Worm (Caenorhabditis elegans): ENCODE results near the gene clec-210.

clec-210 gene

DNA sequence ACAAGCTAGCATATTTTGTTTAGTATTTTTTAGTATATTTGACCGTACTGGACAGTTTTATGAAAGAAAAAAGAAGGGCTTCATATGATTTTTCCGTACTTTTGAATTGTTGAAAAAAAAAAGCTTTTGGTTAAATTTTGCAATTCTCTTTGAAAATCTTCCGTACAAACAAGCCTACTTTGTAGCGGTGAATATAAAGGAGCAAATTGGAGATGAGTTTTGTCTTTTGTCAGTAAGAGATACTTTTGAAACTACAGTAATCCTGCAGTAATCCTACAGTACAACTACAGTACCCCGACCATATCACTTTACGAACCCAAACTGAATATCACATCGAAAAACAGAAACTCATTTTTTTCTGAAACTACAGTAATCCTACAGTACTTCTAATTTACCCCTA lies 4.2 kb downstream of the clec-210 start:
- TF ChIP-seq lin-32 (GFP tag; optimal IDR thresholded peaks at IDR 0.05) (no peak), sptf-1 (tag; optimal IDR thresholded peaks at IDR 0.05) (no peak), tbx-8 (GFP tag; optimal IDR thresholded peaks at IDR 0.05) (no peak), ceh-39 (tag; optimal IDR thresholded peaks at IDR 0.05) (no peak), flh-1 (GFP tag; optimal IDR thresholded peaks at IDR 0.05) (no peak), drap-1 (GFP tag; optimal IDR thresholded peaks at IDR 0.05) (no peak), ceh-83 (GFP tag; optimal IDR thresholded peaks at IDR 0.05) (no peak), pha-4 (tag; optimal IDR thresholded peaks at IDR 0.05) (no peak), elt-1 (tag; optimal IDR thresholded peaks at IDR 0.05; ENCODE audit: borderline replicate concordance, insufficient read depth) (no peak), lin-13 (tag; optimal IDR thresholded peaks at IDR 0.05) (no peak), ham-2 (GFP tag; optimal IDR thresholded peaks at IDR 0.05) (no peak), snpc-4 (tag; optimal IDR thresholded peaks at IDR 0.05) (no peak), bed-3 (GFP tag; optimal IDR thresholded peaks at IDR 0.05) (no peak), unc-62 (GFP tag; optimal IDR thresholded peaks at IDR 0.05) (no peak), nhr-237 (tag; optimal IDR thresholded peaks at IDR 0.05) (no peak), nhr-2 (tag; optimal IDR thresholded peaks at IDR 0.05) (no peak), ceh-43 (GFP tag; optimal IDR thresholded peaks at IDR 0.05) (no peak), unc-39 (tag; optimal IDR thresholded peaks at IDR 0.05) (no peak)

DNA sequence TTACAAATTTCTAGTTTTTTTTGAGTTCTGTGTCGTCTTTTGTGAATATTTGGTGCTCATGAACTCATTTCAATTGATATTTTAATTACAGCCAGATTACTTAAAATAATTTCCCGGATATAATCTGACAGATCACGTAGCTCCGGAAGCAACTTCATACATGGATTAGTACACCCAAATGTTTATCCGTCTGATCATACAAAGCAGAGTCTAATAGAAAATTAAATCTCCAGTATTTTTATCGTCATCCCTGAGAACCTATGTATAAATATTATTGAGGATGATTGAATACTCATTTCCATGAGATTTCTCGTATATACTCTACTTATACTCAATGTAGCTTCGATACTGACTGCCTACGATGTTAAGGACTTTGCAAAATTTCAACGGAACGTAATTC lies 6.7 kb downstream of the clec-210 start, which contains the start of gene Y73C8C.12:
TSS of gene Y73C8C.12 (plus strand) at position 301 of the 400 bp plus-strand sequence.
- no peak for TF ChIP-seq blmp-1 (tag; optimal IDR thresholded peaks at IDR 0.05)
- no peak for TF ChIP-seq nhr-76 (tag; optimal IDR thresholded peaks at IDR 0.05)
- no peak for TF ChIP-seq nhr-12 (tag; optimal IDR thresholded peaks at IDR 0.05)
- no peak for TF ChIP-seq sem-2 (GFP tag; optimal IDR thresholded peaks at IDR 0.05)
- TF ChIP-seq hlh-1 (tag; optimal IDR thresholded peaks at IDR 0.05) = no peak
- TF ChIP-seq nhr-28 (tag; optimal IDR thresholded peaks at IDR 0.05) = no peak
- TF ChIP-seq nhr-2 (tag; optimal IDR thresholded peaks at IDR 0.05) = no peak
- no peak for TF ChIP-seq zip-8 (tag; optimal IDR thresholded peaks at IDR 0.05)
- TF ChIP-seq ceh-83 (GFP tag; optimal IDR thresholded peaks at IDR 0.05) = no peak
- TF ChIP-seq nhr-237 (tag; optimal IDR thresholded peaks at IDR 0.05) = no peak
- TF ChIP-seq ztf-11 (tag; optimal IDR thresholded peaks at IDR 0.05) = no peak
- no peak for TF ChIP-seq mab-5 (tag; optimal IDR thresholded peaks at IDR 0.05)
- no peak for TF ChIP-seq pha-4 (tag; optimal IDR thresholded peaks at IDR 0.05)
- TF ChIP-seq M03D4.4 (tag; optimal IDR thresholded peaks at IDR 0.05) = no peak
- no peak for TF ChIP-seq mls-2 (tag; optimal IDR thresholded peaks at IDR 0.05)
- no peak for TF ChIP-seq bed-3 (GFP tag; optimal IDR thresholded peaks at IDR 0.05)
- no peak for TF ChIP-seq cnd-1 (tag; optimal IDR thresholded peaks at IDR 0.05)
- TF ChIP-seq lin-13 (tag; optimal IDR thresholded peaks at IDR 0.05) = no peak
- TF ChIP-seq sptf-1 (tag; optimal IDR thresholded peaks at IDR 0.05) = no peak

DNA sequence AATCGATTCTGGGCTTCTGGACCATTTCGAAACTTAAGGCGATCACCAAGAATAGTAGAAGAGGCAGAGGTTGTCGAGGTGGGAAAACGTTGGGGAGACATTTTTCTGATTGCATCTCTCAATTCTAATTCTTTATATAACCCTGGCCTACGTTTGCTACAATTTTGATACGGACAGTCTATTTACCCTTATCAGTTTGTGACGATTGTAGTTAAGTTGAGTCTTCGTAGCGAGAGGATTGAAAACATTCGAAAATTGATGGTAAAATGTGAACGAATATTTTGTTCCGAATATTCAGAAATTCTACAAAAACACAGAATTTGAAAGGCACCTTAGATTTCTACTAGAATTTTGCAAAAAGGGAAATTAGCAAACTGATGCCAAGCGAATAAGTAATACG lies 9.5 kb downstream of the clec-210 start, which contains the start of gene Y73C8C.10:
TSS of gene Y73C8C.10 (minus strand) at position 101 of the 400 bp plus-strand sequence.
- TF ChIP-seq mep-1 (tag; optimal IDR thresholded peaks at IDR 0.05) (no peak), nhr-76 (tag; optimal IDR thresholded peaks at IDR 0.05) (no peak), bed-3 (GFP tag; optimal IDR thresholded peaks at IDR 0.05) (no peak), lsy-2 (tag; optimal IDR thresholded peaks at IDR 0.05) (no peak), ces-1 (GFP tag; optimal IDR thresholded peaks at IDR 0.05) (no peak), nhr-12 (tag; optimal IDR thresholded peaks at IDR 0.05) (no peak), hlh-1 (tag; optimal IDR thresholded peaks at IDR 0.05) (no peak), drap-1 (GFP tag; optimal IDR thresholded peaks at IDR 0.05) (no peak), tbx-8 (GFP tag; optimal IDR thresholded peaks at IDR 0.05) (no peak), ztf-11 (tag; optimal IDR thresholded peaks at IDR 0.05) (no peak), snpc-4 (tag; optimal IDR thresholded peaks at IDR 0.05) (no peak), nhr-237 (tag; optimal IDR thresholded peaks at IDR 0.05) (no peak), ceh-39 (tag; optimal IDR thresholded peaks at IDR 0.05) (no peak), elt-1 (tag; optimal IDR thresholded peaks at IDR 0.05; ENCODE audit: borderline replicate concordance, insufficient read depth) (no peak)

DNA sequence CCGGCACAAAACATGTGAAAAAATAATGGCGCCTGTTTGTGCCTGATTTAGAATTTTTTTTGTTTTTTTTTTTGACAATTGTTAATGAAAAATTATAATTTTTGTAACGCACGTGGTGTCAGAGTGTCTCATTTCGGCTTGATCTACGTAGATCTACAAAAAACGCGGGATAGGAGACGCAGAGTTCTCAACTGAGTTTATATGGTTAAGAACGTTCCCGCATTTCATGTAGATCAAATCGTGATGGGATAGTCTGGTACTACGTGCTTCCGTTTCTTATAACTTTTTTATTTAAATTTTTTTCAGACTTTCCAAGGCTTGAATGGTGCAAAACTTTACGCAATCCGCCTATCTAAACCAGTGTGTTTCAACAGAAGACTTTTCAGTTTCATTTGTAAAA lies 10.6 kb downstream of the clec-210 start, which contains the start of gene tat-6:
TSS of gene tat-6 (plus strand) at position 301 of the 400 bp plus-strand sequence.
- TF ChIP-seq blmp-1 (tag; optimal IDR thresholded peaks at IDR 0.05) = no peak
- no peak for TF ChIP-seq cnd-1 (tag; optimal IDR thresholded peaks at IDR 0.05)
- TF ChIP-seq ceh-39 (tag; optimal IDR thresholded peaks at IDR 0.05) = no peak
- TF ChIP-seq unc-62 (GFP tag; optimal IDR thresholded peaks at IDR 0.05) = no peak
- TF ChIP-seq nhr-2 (tag; optimal IDR thresholded peaks at IDR 0.05) = no peak
- no peak for TF ChIP-seq ceh-43 (GFP tag; optimal IDR thresholded peaks at IDR 0.05)
- TF ChIP-seq nhr-237 (tag; optimal IDR thresholded peaks at IDR 0.05) = no peak
- TF ChIP-seq mab-5 (tag; optimal IDR thresholded peaks at IDR 0.05) = no peak
- no peak for TF ChIP-seq elt-3 (tag; optimal IDR thresholded peaks at IDR 0.05)
- TF ChIP-seq nhr-12 (tag; optimal IDR thresholded peaks at IDR 0.05) = no peak
- no peak for TF ChIP-seq tbx-8 (GFP tag; optimal IDR thresholded peaks at IDR 0.05)
- TF ChIP-seq ham-2 (GFP tag; optimal IDR thresholded peaks at IDR 0.05) = no peak
- TF ChIP-seq bed-3 (GFP tag; optimal IDR thresholded peaks at IDR 0.05) = no peak
- no peak for TF ChIP-seq lin-13 (tag; optimal IDR thresholded peaks at IDR 0.05)
- no peak for TF ChIP-seq flh-1 (GFP tag; optimal IDR thresholded peaks at IDR 0.05)
- no peak for TF ChIP-seq unc-39 (tag; optimal IDR thresholded peaks at IDR 0.05)
- TF ChIP-seq drap-1 (GFP tag; optimal IDR thresholded peaks at IDR 0.05) = no peak
- no peak for TF ChIP-seq hlh-1 (tag; optimal IDR thresholded peaks at IDR 0.05)
- no peak for TF ChIP-seq unc-120 (tag; optimal IDR thresholded peaks at IDR 0.05; ENCODE audit: poor library complexity, severe bottlenecking)
- no peak for TF ChIP-seq lsy-2 (tag; optimal IDR thresholded peaks at IDR 0.05)

Measured in whole organism, mixed stage, embryonic.